Worm (Caenorhabditis elegans): ENCODE measurements around the gene F46H5.2.

F46H5.2 gene

DNA sequence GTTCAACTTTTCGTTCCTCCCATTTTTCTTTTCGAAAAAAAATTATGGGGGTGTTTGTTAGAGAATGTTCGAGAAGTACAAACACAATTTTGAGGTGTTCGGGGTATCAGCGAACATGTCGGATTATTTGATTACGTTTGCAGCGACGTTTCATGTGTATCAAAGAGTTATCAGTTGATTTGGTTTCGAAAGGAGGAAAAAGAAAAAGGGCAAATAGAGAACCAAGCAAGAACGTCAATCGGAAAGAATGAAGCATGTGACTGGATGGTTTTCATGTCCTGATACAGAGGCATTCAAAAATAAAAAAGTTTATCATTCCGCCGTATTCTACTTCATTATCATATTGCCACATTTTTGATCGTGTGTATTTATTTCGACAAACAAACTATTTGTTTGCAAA is 20.7 kb upstream of the F46H5.2 start:
- TF ChIP-seq B0035.1 (tag; optimal IDR thresholded peaks at IDR 0.05) (no peak), D2030.7 (GFP tag; IDR thresholded peaks at IDR 0.05) (no peak), pha-4 (tag; optimal IDR thresholded peaks at IDR 0.05) (peak; percentile 65), aptf-2 (GFP tag; conservative IDR thresholded peaks at IDR 0.05) (no peak), lsl-1 (GFP tag; optimal IDR thresholded peaks at IDR 0.05) (no peak), F37B4.10 (GFP tag; IDR thresholded peaks at IDR 0.05) (no peak), lir-1 (GFP tag; conservative IDR thresholded peaks at IDR 0.05) (0 out of 2 replicates have a peak, but pooled peaks have one; percentile 10), B0261.1 (tag; optimal IDR thresholded peaks at IDR 0.05) (no peak), lin-35 (GFP tag; optimal IDR thresholded peaks at IDR 0.05) (no peak), F57C9.4 (tag; optimal IDR thresholded peaks at IDR 0.05) (no peak), ets-4 (GFP tag; optimal IDR thresholded peaks at IDR 0.05) (peak; percentile 54), sea-2 (GFP tag; IDR thresholded peaks at IDR 0.05) (no peak), ztf-28 (GFP tag; IDR thresholded peaks at IDR 0.05) (no peak), ceh-40 (GFP tag; IDR thresholded peaks at IDR 0.05) (no peak), hsf-1 (GFP tag; IDR thresholded peaks at IDR 0.05) (no peak), nhr-179 (tag; optimal IDR thresholded peaks at IDR 0.05) (no peak), K11D2.4 (GFP tag; IDR thresholded peaks at IDR 0.05) (no peak), mel-28 (tag; optimal IDR thresholded peaks at IDR 0.05; ENCODE audit: borderline replicate concordance) (no peak), ekl-4 (GFP tag; IDR thresholded peaks at IDR 0.05) (no peak), hmg-1.2 (GFP tag; IDR thresholded peaks at IDR 0.05) (no peak), dox-1 (GFP tag; IDR thresholded peaks at IDR 0.05) (0 out of 2 replicates have a peak, but pooled peaks have one; percentile 30), T26A5.8 (tag; optimal IDR thresholded peaks at IDR 0.05) (no peak), ztf-26 (tag; optimal IDR thresholded peaks at IDR 0.05) (no peak), dpl-1 (GFP tag; optimal IDR thresholded peaks at IDR 0.05) (no peak), madf-8 (GFP tag; conservative IDR thresholded peaks at IDR 0.05) (no peak), rec-8 (tag; optimal IDR thresholded peaks at IDR 0.05) (no peak), repo-1 (tag; optimal IDR thresholded peaks at IDR 0.05) (no peak), rcor-1 (GFP tag; IDR thresholded peaks at IDR 0.05) (no peak), K12H6.12 (tag; optimal IDR thresholded peaks at IDR 0.05) (no peak), tbx-9 (tag; optimal IDR thresholded peaks at IDR 0.05; ENCODE audit: borderline replicate concordance) (no peak), die-1 (tag; optimal IDR thresholded peaks at IDR 0.05) (no peak), mcd-1 (GFP tag; IDR thresholded peaks at IDR 0.05) (no peak), F33H1.4 (GFP tag; IDR thresholded peaks at IDR 0.05) (no peak), egl-18 (GFP tag; IDR thresholded peaks at IDR 0.05) (no peak), pbrm-1 (GFP tag; IDR thresholded peaks at IDR 0.05) (no peak), ceh-79 (tag; optimal IDR thresholded peaks at IDR 0.05) (no peak), F55B11.4 (tag; optimal IDR thresholded peaks at IDR 0.05; ENCODE audit: borderline replicate concordance, insufficient read depth) (no peak), akir-1 (GFP tag; optimal IDR thresholded peaks at IDR 0.05) (no peak), unc-62 (GFP tag; optimal IDR thresholded peaks at IDR 0.05) (peak; percentile 30), Y56A3A.18 (GFP tag; IDR thresholded peaks at IDR 0.05) (no peak), hlh-12 (tag; optimal IDR thresholded peaks at IDR 0.05) (no peak), ZK185.1 (tag; optimal IDR thresholded peaks at IDR 0.05; ENCODE audit: poor library complexity, severe bottlenecking) (no peak), snpc-1.3 (tag; optimal IDR thresholded peaks at IDR 0.05; ENCODE audit: insufficient read depth) (no peak), hlh-26 (GFP tag; conservative IDR thresholded peaks at IDR 0.05) (no peak), ztf-18 (tag; optimal IDR thresholded peaks at IDR 0.05) (no peak), cebp-2 (GFP tag; IDR thresholded peaks at IDR 0.05) (no peak), F23B12.7 (tag; optimal IDR thresholded peaks at IDR 0.05; ENCODE audit: insufficient read depth) (no peak), ceh-27 (GFP tag; optimal IDR thresholded peaks at IDR 0.05) (no peak), nfya-2 (GFP tag; IDR thresholded peaks at IDR 0.05) (no peak)

Data from whole organism, young adult.